Worm (Caenorhabditis elegans): ENCODE measurements around the gene srw-36.
"Not testable (repeated sequence)": the region's sequence is repeated elsewhere in the genome, so short reads cannot be mapped to it uniquely, and the experiment has no call there.

ce11 chrV:16660816-16661215, 22.2 kb upstream of the srw-36 start, which contains the start of gene Y70C5B.2:
- TF ChIP-seq T07F8.4 (tag; optimal IDR thresholded peaks at IDR 0.05); ZK185.1 (tag; optimal IDR thresholded peaks at IDR 0.05; ENCODE audit: poor library complexity, severe bottlenecking); F39B2.1 (GFP tag; IDR thresholded peaks at IDR 0.05); ztf-26 (tag; optimal IDR thresholded peaks at IDR 0.05); B0261.1 (tag; optimal IDR thresholded peaks at IDR 0.05); snpc-1.1 (tag; optimal IDR thresholded peaks at IDR 0.05; ENCODE audit: insufficient read depth); lir-1 (GFP tag; conservative IDR thresholded peaks at IDR 0.05); lin-26 (GFP tag; IDR thresholded peaks at IDR 0.05); unc-130 (GFP tag; optimal IDR thresholded peaks at IDR 0.05); ama-1 (optimal IDR thresholded peaks at IDR 0.05); ama-1 (GFP tag; optimal IDR thresholded peaks at IDR 0.05); somi-1 (GFP tag; optimal IDR thresholded peaks at IDR 0.05): not testable (repeated sequence)
